Worm (Caenorhabditis elegans): Measurements from ENCODE around the gene exos-7.

DNA sequence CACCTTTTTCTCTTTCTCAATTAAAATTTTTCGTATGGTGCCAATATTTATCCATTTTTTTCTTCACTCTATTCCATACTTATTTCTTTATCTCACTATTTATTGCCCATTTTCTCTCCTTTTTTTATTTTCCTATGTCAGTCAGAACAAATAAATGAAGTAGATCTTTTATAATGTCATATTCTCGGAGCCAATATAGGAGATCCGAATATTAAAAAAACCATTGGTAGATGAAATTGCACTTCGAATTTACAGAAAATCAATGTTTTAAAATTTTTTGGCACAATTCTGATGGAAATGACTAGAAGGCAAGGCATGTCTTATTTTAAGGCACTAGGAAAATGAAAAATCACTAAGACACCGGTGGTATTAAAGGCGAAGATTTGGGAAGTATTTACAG is 48.0 kb upstream of the exos-7 start:
- TF ChIP-seq hmg-4 (GFP tag; optimal IDR thresholded peaks at IDR 0.05) (no peak), tbx-37 (GFP tag; conservative IDR thresholded peaks at IDR 0.05) (no peak), ama-1 (optimal IDR thresholded peaks at IDR 0.05) (no peak)

Measured in whole organism, early embryonic.